Worm (Caenorhabditis elegans): ENCODE data around the gene Y41D4B.11.
"Not testable (repeated sequence)": the region's sequence is repeated elsewhere in the genome, so short reads cannot be mapped to it uniquely, and the experiment has no call there.

Y41D4B.11 gene

ce11 chrIV:1633445-1633844 lies 27.9 kb downstream of the Y41D4B.11 start, which contains the start of gene Y41D4B.6:
TSS of gene Y41D4B.6 (plus strand) at chrIV:1633745.
- no peak for TF ChIP-seq lsy-2 (tag; optimal IDR thresholded peaks at IDR 0.05)
- TF ChIP-seq tbx-2 (tag; optimal IDR thresholded peaks at IDR 0.05): no peak
- TF ChIP-seq C34B4.2 (tag; optimal IDR thresholded peaks at IDR 0.05): no peak
- TF ChIP-seq lin-14 (GFP tag; optimal IDR thresholded peaks at IDR 0.05): no peak
- no peak for TF ChIP-seq sup-37 (GFP tag; optimal IDR thresholded peaks at IDR 0.05)
- no peak for TF ChIP-seq ceh-63 (GFP tag; optimal IDR thresholded peaks at IDR 0.05)
- no peak for TF ChIP-seq rnt-1 (tag; optimal IDR thresholded peaks at IDR 0.05)
- TF ChIP-seq snu-23 (GFP tag; optimal IDR thresholded peaks at IDR 0.05): no peak
- no peak for TF ChIP-seq irx-1 (tag; optimal IDR thresholded peaks at IDR 0.05)
- no peak for TF ChIP-seq sox-4 (tag; optimal IDR thresholded peaks at IDR 0.05)
- no peak for TF ChIP-seq egl-13 (tag; optimal IDR thresholded peaks at IDR 0.05)
- no peak for TF ChIP-seq dpl-1 (GFP tag; optimal IDR thresholded peaks at IDR 0.05)
- TF ChIP-seq blmp-1 (tag; optimal IDR thresholded peaks at IDR 0.05): no peak
- TF ChIP-seq nhr-12 (tag; optimal IDR thresholded peaks at IDR 0.05): no peak
- no peak for TF ChIP-seq ets-5 (GFP tag; IDR thresholded peaks at IDR 0.05)
- no peak for TF ChIP-seq elt-3 (tag; optimal IDR thresholded peaks at IDR 0.05)
- no peak for TF ChIP-seq ceh-82 (tag; optimal IDR thresholded peaks at IDR 0.05)
- no peak for TF ChIP-seq tlp-1 (tag; optimal IDR thresholded peaks at IDR 0.05)

- TF ChIP-seq ztf-4 (tag; optimal IDR thresholded peaks at IDR 0.05) (no peak), nhr-85 (tag) (peak; percentile 38)
These were observed 31.8 kb downstream of the Y41D4B.11 start for ce11 chrIV:1637333-1637732.

ce11 chrIV:1645198-1645597 lies 39.7 kb downstream of the Y41D4B.11 start, which contains the start of gene nhr-274:
TSS of gene nhr-274 (minus strand) at chrIV:1645298.
- not testable (repeated sequence) for TF ChIP-seq aha-1 (tag; optimal IDR thresholded peaks at IDR 0.05); ceh-88 (GFP tag; IDR thresholded peaks at IDR 0.05); lin-35 (GFP tag; optimal IDR thresholded peaks at IDR 0.05)

- TF ChIP-seq nhr-77 (tag; optimal IDR thresholded peaks at IDR 0.05) (no peak), ama-1 (optimal IDR thresholded peaks at IDR 0.05) (no peak), lin-15B (tag; optimal IDR thresholded peaks at IDR 0.05) (no peak), pag-3 (tag; optimal IDR thresholded peaks at IDR 0.05; ENCODE audit: borderline replicate concordance, insufficient read depth) (no peak), elt-2 (tag; optimal IDR thresholded peaks at IDR 0.05) (no peak), sptf-1 (tag; optimal IDR thresholded peaks at IDR 0.05) (no peak)
These were observed 43.8 kb downstream of the Y41D4B.11 start for ce11 chrIV:1649349-1649748.

- no peak for TF ChIP-seq unc-30 (tag; optimal IDR thresholded peaks at IDR 0.05)
- no peak for TF ChIP-seq lin-39 (tag; optimal IDR thresholded peaks at IDR 0.05)
- TF ChIP-seq snpc-4 (tag; optimal IDR thresholded peaks at IDR 0.05): no peak
- no peak for TF ChIP-seq isw-1 (GFP tag; IDR thresholded peaks at IDR 0.05)
- TF ChIP-seq ceh-8 (GFP tag; optimal IDR thresholded peaks at IDR 0.05): no peak
- no peak for TF ChIP-seq sox-4 (tag; optimal IDR thresholded peaks at IDR 0.05)
- TF ChIP-seq dsc-1 (tag; optimal IDR thresholded peaks at IDR 0.05): no peak
- no peak for TF ChIP-seq ces-1 (GFP tag; optimal IDR thresholded peaks at IDR 0.05)
- peak; percentile 11 for TF ChIP-seq unc-86 (tag; optimal IDR thresholded peaks at IDR 0.05)
- no peak for TF ChIP-seq pag-3 (tag; optimal IDR thresholded peaks at IDR 0.05; ENCODE audit: borderline replicate concordance, insufficient read depth)
- no peak for TF ChIP-seq nhr-11 (tag; optimal IDR thresholded peaks at IDR 0.05)
- peak; percentile 68 for TF ChIP-seq lin-14 (GFP tag; optimal IDR thresholded peaks at IDR 0.05)
- TF ChIP-seq nhr-237 (tag; optimal IDR thresholded peaks at IDR 0.05): no peak
- TF ChIP-seq pqm-1 (tag; optimal IDR thresholded peaks at IDR 0.05): no peak
- no peak for TF ChIP-seq mab-9 (GFP tag; IDR thresholded peaks at IDR 0.05)
- no peak for TF ChIP-seq efl-3 (GFP tag; optimal IDR thresholded peaks at IDR 0.05)
- TF ChIP-seq unc-130 (tag; optimal IDR thresholded peaks at IDR 0.05): no peak
- TF ChIP-seq mef-2 (tag; optimal IDR thresholded peaks at IDR 0.05): no peak
- no peak for TF ChIP-seq aly-2 (tag; optimal IDR thresholded peaks at IDR 0.05)
- no peak for TF ChIP-seq nhr-90 (tag; optimal IDR thresholded peaks at IDR 0.05; ENCODE audit: poor library complexity)
- no peak for TF ChIP-seq nhr-12 (tag; optimal IDR thresholded peaks at IDR 0.05)
- no peak for TF ChIP-seq Y116A8C.19 (tag; optimal IDR thresholded peaks at IDR 0.05; ENCODE audit: borderline replicate concordance)
- no peak for TF ChIP-seq F16B12.6 (tag; optimal IDR thresholded peaks at IDR 0.05)
These were observed 44.3 kb downstream of the Y41D4B.11 start for ce11 chrIV:1649794-1650193.

All from whole organism, L1 larva.